Fruit fly (Drosophila melanogaster) whole organism, adult: Measurements from ENCODE around the gene sqd.

Experiments
- CG11617 ChIP-seq: fragments of 200-800 bp; sonication (Bioruptor generic); optimal IDR thresholded peaks from 2 replicates; lab custom pipeline; 2017; ENCODE audit warnings: mild to moderate bottlenecking, missing biosample characterization, missing genetic modification reagents, missing genetic modification characterization
- CG12768 ChIP-seq: fragments of 200-800 bp; sonication (Bioruptor generic); optimal IDR thresholded peaks from 2 replicates; lab custom pipeline; 2017; ENCODE audit warnings: missing biosample characterization, missing genetic modification characterization, mild to moderate bottlenecking, moderate library complexity, missing genetic modification reagents
- CG14711 ChIP-seq: fragments of 200-800 bp; sonication (Bioruptor generic); optimal IDR thresholded peaks from 2 replicates; lab custom pipeline; 2018; ENCODE audit warnings: missing biosample characterization, mild to moderate bottlenecking, missing genetic modification characterization, moderate library complexity
- CG1620 ChIP-seq: fragments of 200-800 bp; sonication (Bioruptor generic); optimal IDR thresholded peaks from 2 replicates; lab custom pipeline; 2016; ENCODE audit warnings: missing biosample characterization, missing genetic modification characterization
- CG33017 ChIP-seq: fragments of 200-800 bp; sonication (Bioruptor generic); optimal IDR thresholded peaks from 2 replicates; lab custom pipeline; 2018; ENCODE audit warnings: missing biosample characterization, mild to moderate bottlenecking, missing genetic modification characterization, moderate library complexity
- CG5204 ChIP-seq: fragments of 200-800 bp; sonication (Bioruptor generic); optimal IDR thresholded peaks from 2 replicates; lab custom pipeline; 2016; ENCODE audit warnings: missing biosample characterization, missing genetic modification characterization
- CG7045 ChIP-seq: fragments of 200-800 bp; sonication (Bioruptor generic); optimal IDR thresholded peaks from 2 replicates; lab custom pipeline; 2017; ENCODE audit warnings: missing biosample characterization, mild to moderate bottlenecking, missing genetic modification characterization
- CG7101 ChIP-seq: fragments of 200-800 bp; sonication (Bioruptor generic); optimal IDR thresholded peaks from 2 replicates; lab custom pipeline; 2018; ENCODE audit warnings: missing biosample characterization, mild to moderate bottlenecking, missing genetic modification characterization, moderate library complexity
- Clk ChIP-seq: fragments of 200-800 bp; sonication (Bioruptor generic); optimal IDR thresholded peaks from 2 replicates; lab custom pipeline; 2017; ENCODE audit warnings: missing biosample characterization, missing genetic modification characterization
- Crg-1 ChIP-seq: fragments of 200-800 bp; sonication (Bioruptor generic); optimal IDR thresholded peaks from 2 replicates; lab custom pipeline; 2016; ENCODE audit warnings: missing biosample characterization, missing genetic modification characterization
- Hr96 ChIP-seq: fragments of 200-800 bp; sonication (Bioruptor generic); optimal IDR thresholded peaks from 2 replicates; lab custom pipeline; 2016; ENCODE audit warnings: missing biosample characterization, missing genetic modification characterization
- Mnt ChIP-seq: fragments of 200-800 bp; sonication (Bioruptor generic); optimal IDR thresholded peaks from 2 replicates; lab custom pipeline; 2016; ENCODE audit warnings: missing biosample characterization, mild to moderate bottlenecking, missing genetic modification characterization
- bab1 ChIP-seq: fragments of 200-800 bp; sonication (Bioruptor generic); optimal IDR thresholded peaks from 3 replicates; lab custom pipeline; 2019; ENCODE audit warnings: missing biosample characterization, mild to moderate bottlenecking, missing genetic modification characterization, moderate library complexity
- cic ChIP-seq: fragments of 200-800 bp; sonication (Bioruptor generic); optimal IDR thresholded peaks from 2 replicates; lab custom pipeline; 2017; ENCODE audit warnings: missing biosample characterization, mild to moderate bottlenecking, missing genetic modification characterization, moderate library complexity
- cnc ChIP-seq, 2 experiments: fragments of >200 bp; optimal IDR thresholded peaks; 2 replicates each; lab custom pipeline; 2017
- kay ChIP-seq: fragments of 200-800 bp; sonication (Bioruptor generic); peaks from one replicate; lab custom pipeline; 2016; ENCODE audit warnings: missing biosample characterization, missing genetic modification characterization, borderline replicate concordance
- ovo ChIP-seq: fragments of 200-800 bp; sonication (Bioruptor generic); optimal IDR thresholded peaks from 2 replicates; lab custom pipeline; 2016; ENCODE audit warnings: missing biosample characterization, missing genetic modification characterization
- pad ChIP-seq: fragments of 200-800 bp; sonication (Bioruptor generic); optimal IDR thresholded peaks from 3 replicates; lab custom pipeline; 2017; ENCODE audit warnings: missing biosample characterization, missing genetic modification characterization, mild to moderate bottlenecking, moderate library complexity, missing genetic modification reagents
- tj ChIP-seq: fragments of 200-800 bp; sonication (Bioruptor generic); optimal IDR thresholded peaks from 3 replicates; lab custom pipeline; 2017; ENCODE audit warnings: missing biosample characterization, mild to moderate bottlenecking, missing genetic modification characterization, moderate library complexity
- toe ChIP-seq: fragments of 200-800 bp; sonication (Bioruptor generic); optimal IDR thresholded peaks from 2 replicates; lab custom pipeline; 2016; ENCODE audit warnings: missing biosample characterization, missing genetic modification characterization

sqd gene

dm6 chr3R:13645874-13646370 lies at the start of gene sqd:
Gene sqd (minus strand): TSS chr3R:13646304.
- peak; percentile 31 for TF ChIP-seq pad
- TF ChIP-seq CG7045: peak; percentile 55
- TF ChIP-seq ovo (GFP tag; lab: Kevin White, UChicago): peak; percentile 30
- TF ChIP-seq cnc (optimal IDR thresholded peaks at IDR 0.05; lab: Kevin White, UChicago): no peak
- peak; percentile 46 for TF ChIP-seq CG1620 (GFP tag; lab: Kevin White, UChicago)
- no peak for TF ChIP-seq Clk (GFP tag; lab: Kevin White, UChicago)
- peak; percentile 41 for TF ChIP-seq CG14711 (tag; lab: Kevin White, UChicago)
- TF ChIP-seq toe (GFP tag; lab: Kevin White, UChicago): no peak
- TF ChIP-seq CG12768 (GFP tag; lab: Kevin White, UChicago): peak; percentile 70
- peak; percentile 48 for TF ChIP-seq CG33017
- TF ChIP-seq Crg-1: peak; percentile 49
- TF ChIP-seq bab1 (GFP tag; lab: Kevin White, UChicago): peak; percentile 74
- TF ChIP-seq tj (GFP tag; lab: Kevin White, UChicago): peak; percentile 47
- TF ChIP-seq cic (GFP tag; lab: Kevin White, UChicago): peak; percentile 46
- TF ChIP-seq CG5204: no peak
- TF ChIP-seq Mnt (GFP tag; lab: Kevin White, UChicago): peak; percentile 42
- peak; percentile 55 for TF ChIP-seq CG11617 (GFP tag; lab: Kevin White, UChicago)
- peak; percentile 72 for TF ChIP-seq Hr96 (GFP tag; lab: Kevin White, UChicago)
- peak; percentile 67 for TF ChIP-seq CG7101 (tag; lab: Kevin White, UChicago)
- peak; percentile 51 for TF ChIP-seq kay (GFP tag; lab: Kevin White, UChicago)

- TF ChIP-seq toe (GFP tag; lab: Kevin White, UChicago) (no peak), CG14711 (tag; lab: Kevin White, UChicago) (no peak), CG7101 (tag; lab: Kevin White, UChicago) (no peak), bab1 (GFP tag; lab: Kevin White, UChicago) (no peak), CG5204 (no peak), CG12768 (GFP tag; lab: Kevin White, UChicago) (no peak), pad (no peak), CG7045 (no peak)
These were observed 47.6 kb upstream of the sqd start, which contains the start of gene CG14367 for dm6 chr3R:13693753-13694152. Gene CG14367 (plus strand): TSS chr3R:13694053.

dm6 chr3R:13686371-13687211 lies 40.5 kb upstream of the sqd start, which contains the start of gene omd:
Gene omd (minus strand): TSS chr3R:13687210.
- peak; percentile 57 for TF ChIP-seq Hr96 (GFP tag; lab: Kevin White, UChicago)
- peak; percentile 92 for TF ChIP-seq Mnt (GFP tag; lab: Kevin White, UChicago)
- TF ChIP-seq cic (GFP tag; lab: Kevin White, UChicago): peak; percentile 100
- TF ChIP-seq CG33017: peak; percentile 64
- peak; percentile 52 for TF ChIP-seq pad
- TF ChIP-seq Crg-1: peak; percentile 32
- no peak for TF ChIP-seq cnc (optimal IDR thresholded peaks at IDR 0.05; lab: Kevin White, UChicago)
- peak; percentile 99 for TF ChIP-seq kay (GFP tag; lab: Kevin White, UChicago)
- TF ChIP-seq CG1620 (GFP tag; lab: Kevin White, UChicago): peak; percentile 8
- TF ChIP-seq ovo (GFP tag; lab: Kevin White, UChicago): peak; percentile 70
- TF ChIP-seq CG12768 (GFP tag; lab: Kevin White, UChicago): peak; percentile 84
- TF ChIP-seq CG14711 (tag; lab: Kevin White, UChicago): no peak
- no peak for TF ChIP-seq tj (GFP tag; lab: Kevin White, UChicago)
- peak; percentile 25 for TF ChIP-seq toe (GFP tag; lab: Kevin White, UChicago)
- TF ChIP-seq CG7045: peak; percentile 77
- TF ChIP-seq Clk (GFP tag; lab: Kevin White, UChicago): peak; percentile 30
- no peak for TF ChIP-seq bab1 (GFP tag; lab: Kevin White, UChicago)
- TF ChIP-seq CG5204: no peak
- TF ChIP-seq CG7101 (tag; lab: Kevin White, UChicago): peak; percentile 76
- TF ChIP-seq CG11617 (GFP tag; lab: Kevin White, UChicago): peak; percentile 65

dm6 chr3R:13685969-13686368 lies 39.9 kb upstream of the sqd start:
- no peak for TF ChIP-seq CG14711 (tag; lab: Kevin White, UChicago)
- TF ChIP-seq tj (GFP tag; lab: Kevin White, UChicago): peak; percentile 76
- TF ChIP-seq CG7045: no peak

- TF ChIP-seq CG12768 (GFP tag; lab: Kevin White, UChicago): peak; percentile 23
- TF ChIP-seq CG1620 (GFP tag; lab: Kevin White, UChicago): no peak
- no peak for TF ChIP-seq CG7045
- no peak for TF ChIP-seq cnc (optimal IDR thresholded peaks at IDR 0.05; lab: Kevin White, UChicago)
- TF ChIP-seq ovo (GFP tag; lab: Kevin White, UChicago): no peak
- no peak for TF ChIP-seq bab1 (GFP tag; lab: Kevin White, UChicago)
- TF ChIP-seq tj (GFP tag; lab: Kevin White, UChicago): peak; percentile 94
- peak; percentile 18 for TF ChIP-seq pad
- TF ChIP-seq CG14711 (tag; lab: Kevin White, UChicago): no peak
- peak; percentile 54 for TF ChIP-seq Mnt (GFP tag; lab: Kevin White, UChicago)
- TF ChIP-seq Clk (GFP tag; lab: Kevin White, UChicago): no peak
- TF ChIP-seq cic (GFP tag; lab: Kevin White, UChicago): peak; percentile 81
- TF ChIP-seq Hr96 (GFP tag; lab: Kevin White, UChicago): no peak
These were observed 38.7 kb upstream of the sqd start for dm6 chr3R:13684569-13685402.
